Fruit fly (Drosophila melanogaster) whole organism, embryonic: ENCODE data around the gene P58IPK.

Experiments used
- B-H2 ChIP-seq: fragments of 200-800 bp; sonication (Bioruptor generic); optimal IDR thresholded peaks from 2 replicates; lab custom pipeline; 2018; ENCODE audit warnings: missing biosample characterization, mild to moderate bottlenecking, missing genetic modification characterization
- Bteb2 ChIP-seq: fragments of 200-800 bp; sonication (Bioruptor generic); optimal IDR thresholded peaks from 2 replicates; lab custom pipeline; 2016; ENCODE audit warnings: missing biosample characterization, missing genetic modification characterization
- CG10147 ChIP-seq: fragments of 200-800 bp; sonication (Bioruptor generic); optimal IDR thresholded peaks from 2 replicates; lab custom pipeline; 2019; ENCODE audit warnings: missing biosample characterization, mild to moderate bottlenecking, missing genetic modification characterization, moderate library complexity
- CG10209 ChIP-seq: fragments of 200-800 bp; sonication (Bioruptor generic); optimal IDR thresholded peaks from 3 replicates; lab custom pipeline; 2017; ENCODE audit warnings: missing biosample characterization, mild to moderate bottlenecking, missing genetic modification characterization, missing genetic modification reagents
- CG12071 ChIP-seq: fragments of 200-800 bp; sonication (Bioruptor generic); optimal IDR thresholded peaks from 3 replicates; lab custom pipeline; 2018; ENCODE audit warnings: missing biosample characterization, mild to moderate bottlenecking, missing genetic modification characterization
- CG12744 ChIP-seq: fragments of 200-800 bp; sonication (Bioruptor generic); optimal IDR thresholded peaks from 2 replicates; lab custom pipeline; 2016; ENCODE audit warnings: missing biosample characterization, missing genetic modification characterization
- CG15479 ChIP-seq: fragments of 200-800 bp; sonication (Bioruptor generic); optimal IDR thresholded peaks from 3 replicates; lab custom pipeline; 2019; ENCODE audit warnings: missing biosample characterization, mild to moderate bottlenecking, missing genetic modification characterization, moderate library complexity
- CG15696 ChIP-seq: fragments of 200-800 bp; sonication (Bioruptor generic); optimal IDR thresholded peaks from 2 replicates; lab custom pipeline; 2019; ENCODE audit warnings: missing biosample characterization, mild to moderate bottlenecking, missing genetic modification characterization, moderate library complexity
- CG16863 ChIP-seq: fragments of 200-800 bp; sonication (Bioruptor generic); optimal IDR thresholded peaks from 3 replicates; lab custom pipeline; 2016; ENCODE audit warnings: missing biosample characterization, missing genetic modification characterization
- CG1832 ChIP-seq: fragments of 200-800 bp; sonication (Bioruptor generic); optimal IDR thresholded peaks from 2 replicates; lab custom pipeline; 2017; ENCODE audit warnings: missing biosample characterization, mild to moderate bottlenecking, missing genetic modification characterization, inconsistent platforms
- CG2875 ChIP-seq: fragments of 200-800 bp; sonication (Bioruptor generic); optimal IDR thresholded peaks from 2 replicates; lab custom pipeline; 2017; ENCODE audit warnings: missing biosample characterization, mild to moderate bottlenecking, missing genetic modification characterization, missing genetic modification reagents
- CG30403 ChIP-seq: fragments of 200-800 bp; sonication (Bioruptor generic); optimal IDR thresholded peaks from 3 replicates; lab custom pipeline; 2016; ENCODE audit warnings: missing biosample characterization, missing genetic modification characterization
- CG4360 ChIP-seq: fragments of 200-800 bp; sonication (Bioruptor generic); IDR thresholded peaks from 2 replicates; pipeline ENCODE4 v1.3.6; 2022; ENCODE audit warnings: missing biosample characterization, missing genetic modification characterization
- CG7839 ChIP-seq: fragments of 200-800 bp; sonication (Bioruptor generic); optimal IDR thresholded peaks from 3 replicates; lab custom pipeline; 2018; ENCODE audit warnings: missing biosample characterization, mild to moderate bottlenecking, missing genetic modification characterization, moderate library complexity
- CoRest ChIP-seq: fragments of 200-800 bp; sonication (Bioruptor generic); optimal IDR thresholded peaks from 3 replicates; lab custom pipeline; 2018; ENCODE audit warnings: missing biosample characterization, mild to moderate bottlenecking, missing genetic modification characterization, moderate library complexity
- D19A ChIP-seq: fragments of 200-800 bp; optimal IDR thresholded peaks from 3 replicates; lab custom pipeline; 2019; ENCODE audit warnings: missing biosample characterization, mild to moderate bottlenecking, missing genetic modification characterization, moderate library complexity
- Dad ChIP-seq: fragments of 200-800 bp; sonication (Bioruptor generic); optimal IDR thresholded peaks from 3 replicates; lab custom pipeline; 2016; ENCODE audit warnings: missing biosample characterization, missing genetic modification characterization
- Doc2 ChIP-seq: fragments of 200-800 bp; sonication (Bioruptor generic); IDR thresholded peaks from 2 replicates; pipeline ENCODE4 v1.3.6; 2022; ENCODE audit warnings: missing biosample characterization, missing genetic modification characterization
- Elba2 ChIP-seq: fragments of 200-800 bp; sonication (Bioruptor generic); optimal IDR thresholded peaks from 3 replicates; lab custom pipeline; 2016; ENCODE audit warnings: missing biosample characterization, missing genetic modification characterization
- Ets65A ChIP-seq: fragments of 200-800 bp; sonication (Bioruptor generic); peaks from one replicate; lab custom pipeline; 2016; ENCODE audit warnings: missing biosample characterization, missing genetic modification characterization
- HLH4C ChIP-seq: fragments of 200-800 bp; sonication (Bioruptor generic); IDR thresholded peaks from 3 replicates; pipeline ENCODE4 v1.3.6; 2022; ENCODE audit warnings: missing biosample characterization, missing genetic modification characterization; ENCODE audit not compliant: partially characterized antibody
- Hr3 ChIP-seq: fragments of 200-800 bp; sonication (Bioruptor generic); optimal IDR thresholded peaks from 3 replicates; lab custom pipeline; 2016; ENCODE audit warnings: missing biosample characterization, missing genetic modification characterization
- Kr ChIP-seq: fragments of 200-800 bp; sonication (Bioruptor generic); optimal IDR thresholded peaks from 2 replicates; lab custom pipeline; 2017; ENCODE audit warnings: missing biosample characterization, mild to moderate bottlenecking, missing genetic modification characterization
- Lhr ChIP-seq: fragments of 200-800 bp; sonication (Bioruptor generic); optimal IDR thresholded peaks from 3 replicates; lab custom pipeline; 2017; ENCODE audit warnings: mild to moderate bottlenecking, missing biosample characterization, missing genetic modification reagents, missing genetic modification characterization
- MESR4 ChIP-seq: fragments of 200-800 bp; sonication (Bioruptor generic); optimal IDR thresholded peaks from 2 replicates; lab custom pipeline; 2018; ENCODE audit warnings: missing biosample characterization, mild to moderate bottlenecking, missing genetic modification characterization, moderate library complexity
- Med ChIP-seq: fragments of 200-800 bp; sonication (Bioruptor generic); peaks from one replicate; lab custom pipeline; 2016; ENCODE audit warnings: missing biosample characterization, missing genetic modification characterization, mild to moderate bottlenecking, inconsistent platforms, moderate library complexity
- Rfx ChIP-seq: fragments of 200-800 bp; sonication (Bioruptor generic); IDR thresholded peaks from 2 replicates; pipeline ENCODE4 v1.3.6; 2022; ENCODE audit warnings: missing biosample characterization, missing genetic modification characterization
- YL-1 ChIP-seq: fragments of 200-800 bp; sonication (Bioruptor generic); optimal IDR thresholded peaks from 3 replicates; lab custom pipeline; 2017; ENCODE audit warnings: missing biosample characterization, mild to moderate bottlenecking, missing genetic modification characterization
- cad ChIP-seq: fragments of >200 bp; optimal IDR thresholded peaks from 2 replicates; lab custom pipeline; 2017; ENCODE audit warnings: missing biosample characterization, missing genetic modification characterization
- chn ChIP-seq: fragments of 200-800 bp; sonication (Bioruptor generic); optimal IDR thresholded peaks from 2 replicates; lab custom pipeline; 2016; ENCODE audit warnings: missing biosample characterization, missing genetic modification characterization
- crol ChIP-seq: fragments of 200-800 bp; sonication (Bioruptor generic); IDR thresholded peaks from 2 replicates; pipeline ENCODE4 v1.3.6; 2022; ENCODE audit warnings: missing biosample characterization, missing genetic modification characterization
- crp ChIP-seq, 2 experiments: fragments of 200-800 bp; sonication (Bioruptor generic); optimal IDR thresholded peaks; 2 replicates in 1 of 2; 3 replicates in 1 of 2; lab custom pipeline; 2017; ENCODE audit warnings: missing biosample characterization in 2 of 2, missing genetic modification characterization in 2 of 2, mild to moderate bottlenecking in 1 of 2, moderate library complexity in 1 of 2
- eve ChIP-seq, 2 experiments: fragments of >200 bp; optimal IDR thresholded peaks; 2 replicates each; lab custom pipeline; 2017; ENCODE audit warnings: missing biosample characterization in 2 of 2, missing genetic modification characterization in 2 of 2
- gem ChIP-seq: fragments of 200-800 bp; sonication (Bioruptor generic); optimal IDR thresholded peaks from 2 replicates; lab custom pipeline; 2019; ENCODE audit warnings: missing biosample characterization, mild to moderate bottlenecking, missing genetic modification characterization, moderate library complexity
- grn ChIP-seq: fragments of 200-800 bp; sonication (Bioruptor generic); optimal IDR thresholded peaks from 3 replicates; lab custom pipeline; 2017; ENCODE audit warnings: missing biosample characterization, missing genetic modification characterization
- h ChIP-seq: fragments of >200 bp; optimal IDR thresholded peaks from 2 replicates; lab custom pipeline; 2017
- kah ChIP-seq: fragments of 200-800 bp; sonication (Bioruptor generic); optimal IDR thresholded peaks from 2 replicates; lab custom pipeline; 2018; ENCODE audit warnings: missing biosample characterization, mild to moderate bottlenecking, missing genetic modification characterization
- kni ChIP-seq: fragments of 200-800 bp; sonication (Bioruptor generic); optimal IDR thresholded peaks from 3 replicates; lab custom pipeline; 2017; ENCODE audit warnings: mild to moderate bottlenecking, missing biosample characterization, missing genetic modification reagents, missing genetic modification characterization
- lilli ChIP-seq: fragments of 200-800 bp; sonication (Bioruptor generic); optimal IDR thresholded peaks from 3 replicates; lab custom pipeline; 2016; ENCODE audit warnings: missing biosample characterization, missing genetic modification characterization
- nom ChIP-seq: fragments of 200-800 bp; sonication (Bioruptor generic); optimal IDR thresholded peaks from 2 replicates; lab custom pipeline; 2017; ENCODE audit warnings: missing biosample characterization, missing genetic modification characterization, mild to moderate bottlenecking, moderate library complexity, missing genetic modification reagents
- row ChIP-seq: fragments of 200-800 bp; sonication (Bioruptor generic); IDR thresholded peaks from 3 replicates; pipeline ENCODE4 v1.3.6; 2022; ENCODE audit warnings: missing biosample characterization, missing genetic modification characterization
- salm ChIP-seq: fragments of 200-800 bp; sonication (Bioruptor generic); optimal IDR thresholded peaks from 2 replicates; lab custom pipeline; 2018; ENCODE audit warnings: missing biosample characterization, mild to moderate bottlenecking, missing genetic modification characterization
- sd ChIP-seq: fragments of 200-800 bp; sonication (Bioruptor generic); optimal IDR thresholded peaks from 3 replicates; lab custom pipeline; 2018; ENCODE audit warnings: missing biosample characterization, mild to moderate bottlenecking, missing genetic modification characterization, moderate library complexity
- sens ChIP-seq: fragments of 200-800 bp; sonication (Bioruptor generic); peaks from one replicate; lab custom pipeline; 2016; ENCODE audit warnings: missing biosample characterization, missing genetic modification characterization
- so ChIP-seq: fragments of 200-800 bp; sonication (Bioruptor generic); IDR thresholded peaks from 3 replicates; pipeline ENCODE4 v1.3.6; 2022; ENCODE audit warnings: missing biosample characterization, missing genetic modification characterization
- sug ChIP-seq: fragments of 200-800 bp; optimal IDR thresholded peaks from 2 replicates; lab custom pipeline; 2019; ENCODE audit warnings: missing biosample characterization, mild to moderate bottlenecking, missing genetic modification characterization, moderate library complexity
- tll ChIP-seq, 2 experiments: fragments of 200-800 bp in 1 of 2; fragments of >200 bp in 1 of 2; sonication (Bioruptor generic) in 1 of 2; optimal IDR thresholded peaks; 2 replicates each; lab custom pipeline; 2017 to 2019; ENCODE audit warnings: missing biosample characterization in 2 of 2, missing genetic modification characterization in 2 of 2, mild to moderate bottlenecking in 1 of 2, moderate library complexity in 1 of 2
- wek ChIP-seq: fragments of 200-800 bp; sonication (Bioruptor generic); optimal IDR thresholded peaks from 3 replicates; lab custom pipeline; 2018; ENCODE audit warnings: missing biosample characterization, mild to moderate bottlenecking, missing genetic modification characterization, moderate library complexity
- zfh1 ChIP-seq: fragments of 200-800 bp; sonication (Bioruptor generic); IDR thresholded peaks from 3 replicates; pipeline ENCODE4 v1.3.6; 2022; ENCODE audit warnings: missing biosample characterization, missing genetic modification characterization

P58IPK gene

dm6 chr3R:9591769-9592388 lies 5.1 kb downstream of the P58IPK start (continued):
- TF ChIP-seq nom (GFP tag; lab: Kevin White, UChicago) (peak; percentile 16), Lhr (no peak), kah (GFP tag; lab: Kevin White, UChicago) (peak; percentile 29), CG15696 (peak; percentile 3), Elba2 (peak; percentile 89), Med (GFP tag; lab: Kevin White, UChicago) (peak; percentile 71), tll (GFP tag; optimal IDR thresholded peaks at IDR 0.05; lab: Kevin White, UChicago) (peak in 1 of 2 experiments; percentile 7), D19A (tag; lab: Kevin White, UChicago) (peak; percentile 88), sug (peak; percentile 11), salm (tag; lab: Kevin White, UChicago) (no peak), cad (peak; percentile 53), eve (GFP tag; optimal IDR thresholded peaks at IDR 0.05; lab: Kevin White, UChicago) (no peak), CG12744 (GFP tag; lab: Kevin White, UChicago) (no peak), Rfx (no peak), kni (GFP tag; lab: Kevin White, UChicago) (peak; percentile 43), crol (GFP tag; lab: Robert Waterston, UW) (no peak), CG16863 (GFP tag; lab: Kevin White, UChicago) (no peak), CG10209 (GFP tag; lab: Kevin White, UChicago) (no peak), grn (GFP tag; lab: Kevin White, UChicago) (peak; percentile 79), Kr (GFP tag; lab: Kevin White, UChicago) (peak; percentile 63), MESR4 (GFP tag; lab: Kevin White, UChicago) (no peak), Doc2 (GFP tag; lab: Robert Waterston, UW) (no peak), gem (tag; lab: Kevin White, UChicago) (peak; percentile 10)

- TF ChIP-seq Bteb2, result no peak
- no peak for TF ChIP-seq crp (GFP tag; optimal IDR thresholded peaks at IDR 0.05; lab: Kevin White, UChicago)
- TF ChIP-seq Dad (GFP tag; lab: Kevin White, UChicago), result no peak
- no peak for TF ChIP-seq lilli (GFP tag; lab: Kevin White, UChicago)
- no peak for TF ChIP-seq CG30403 (GFP tag; lab: Kevin White, UChicago)
- TF ChIP-seq sens, result no peak
- TF ChIP-seq row (GFP tag; lab: Robert Waterston, UW), result no peak
- TF ChIP-seq CG4360 (GFP tag; lab: Robert Waterston, UW), result peak; percentile 65
- no peak for TF ChIP-seq h
- TF ChIP-seq CoRest, result no peak
- TF ChIP-seq sd (tag; lab: Kevin White, UChicago), result peak; percentile 93
- no peak for TF ChIP-seq zfh1 (GFP tag; lab: Robert Waterston, UW)
- no peak for TF ChIP-seq YL-1 (GFP tag; lab: Kevin White, UChicago)
- no peak for TF ChIP-seq chn (GFP tag; lab: Kevin White, UChicago)
- TF ChIP-seq HLH4C (GFP tag; lab: Robert Waterston, UW), result no peak
- TF ChIP-seq CG2875 (GFP tag; lab: Kevin White, UChicago), result no peak
- TF ChIP-seq Hr3 (GFP tag; lab: Kevin White, UChicago), result no peak
- no peak for TF ChIP-seq CG7839
- TF ChIP-seq CG10147 (GFP tag; lab: Kevin White, UChicago), result no peak
- TF ChIP-seq kah (GFP tag; lab: Kevin White, UChicago), result no peak
- peak; percentile 70 for TF ChIP-seq Ets65A
- TF ChIP-seq CG12071 (GFP tag; lab: Kevin White, UChicago), result no peak
- TF ChIP-seq CG15479 (GFP tag; lab: Kevin White, UChicago), result no peak
- TF ChIP-seq wek (GFP tag; lab: Kevin White, UChicago), result no peak
- TF ChIP-seq so (GFP tag; lab: Robert Waterston, UW), result peak; percentile 40; the same call in 1 of the 3 replicates
- no peak for TF ChIP-seq CG1832 (GFP tag; lab: Kevin White, UChicago)
- TF ChIP-seq B-H2 (GFP tag; lab: Kevin White, UChicago), result peak; percentile 7
Observed at dm6 chr3R:9593408-9594250, 6.9 kb downstream of the P58IPK start.
